Worm (Caenorhabditis elegans) whole organism, L2 larva: ENCODE results near the gene T09A5.4.

ENCODE experiments used
- R02D3.7 ChIP-seq: fragments of 150-350 bp; optimal IDR thresholded peaks from 2 replicates; lab custom pipeline; 2014; ENCODE audit warnings: missing biosample characterization, missing genetic modification characterization
- ceh-82 ChIP-seq: fragments of 150-350 bp; optimal IDR thresholded peaks from 2 replicates; lab custom pipeline; 2014; ENCODE audit warnings: missing biosample characterization, missing genetic modification characterization
- nhr-11 ChIP-seq: fragments of 150-350 bp; optimal IDR thresholded peaks from 2 replicates; lab custom pipeline; 2014; ENCODE audit warnings: missing biosample characterization, missing genetic modification characterization
- nhr-23 ChIP-seq: fragments of 150-350 bp; optimal IDR thresholded peaks from 2 replicates; lab custom pipeline; 2014; ENCODE audit warnings: missing biosample characterization, missing genetic modification reagents, missing genetic modification characterization
- snpc-4 ChIP-seq: fragments of 150-350 bp; optimal IDR thresholded peaks from 2 replicates; lab custom pipeline; 2014; ENCODE audit warnings: missing biosample characterization, missing genetic modification characterization
- unc-39 ChIP-seq: fragments of 150-350 bp; optimal IDR thresholded peaks from 2 replicates; lab custom pipeline; 2014; ENCODE audit warnings: missing biosample characterization, missing genetic modification characterization
- zag-1 ChIP-seq: fragments of 150-350 bp; optimal IDR thresholded peaks from 2 replicates; lab custom pipeline; 2014; ENCODE audit warnings: missing biosample characterization, missing genetic modification characterization
- ztf-11 ChIP-seq: sonication (generic microtip); optimal IDR thresholded peaks from 2 replicates; lab custom pipeline; 2017; ENCODE audit warnings: missing biosample characterization, missing genetic modification characterization

ce11 chrII:7855619-7856018 is 9.6 kb downstream of the T09A5.4 start, which contains the start of gene mdmh-35:
- TF ChIP-seq nhr-23 (tag; lab: Kevin White, UChicago), result no peak
- TF ChIP-seq snpc-4, result no peak
- TF ChIP-seq R02D3.7, result no peak
- TF ChIP-seq ceh-82 (tag; lab: Kevin White, UChicago), result no peak
- no peak for TF ChIP-seq nhr-11
- TF ChIP-seq zag-1 (tag; lab: Kevin White, UChicago), result no peak
- no peak for TF ChIP-seq ztf-11
- no peak for TF ChIP-seq unc-39 (tag; lab: Kevin White, UChicago)
